Worm (Caenorhabditis elegans) whole organism, late embryonic: Measurements from ENCODE around the gene Y69A2AR.50.

ENCODE experiments used
- K02D7.2 ChIP-seq: sonication (generic microtip); optimal IDR thresholded peaks from 2 replicates; lab custom pipeline; 2017; ENCODE audit warnings: mild to moderate bottlenecking, missing genetic modification characterization, missing compliant biosample characterization
- ahr-1 ChIP-seq: sonication (generic microtip); optimal IDR thresholded peaks from 2 replicates; lab custom pipeline; 2016; ENCODE audit warnings: missing genetic modification characterization, missing compliant biosample characterization
- ama-1 ChIP-seq: fragments of 150-350 bp; optimal IDR thresholded peaks from 2 replicates; lab custom pipeline; 2014
- ceh-30 ChIP-seq: fragments of 150-350 bp; optimal IDR thresholded peaks from 2 replicates; lab custom pipeline; 2014; ENCODE audit warnings: missing biosample characterization, missing genetic modification characterization
- che-1 ChIP-seq: sonication (generic microtip); optimal IDR thresholded peaks from 2 replicates; lab custom pipeline; 2016; ENCODE audit warnings: mild to moderate bottlenecking, missing genetic modification characterization, missing compliant biosample characterization
- dve-1 ChIP-seq: sonication (generic microtip); optimal IDR thresholded peaks from 2 replicates; lab custom pipeline; 2017; ENCODE audit warnings: antibody characterized with exemption, mild to moderate bottlenecking, missing genetic modification characterization, missing compliant biosample characterization
- elt-2 ChIP-seq: sonication (generic microtip); optimal IDR thresholded peaks from 2 replicates; lab custom pipeline; 2016; ENCODE audit warnings: missing genetic modification reagents, missing genetic modification characterization, missing compliant biosample characterization
- elt-4 ChIP-seq: sonication (generic microtip); optimal IDR thresholded peaks from 2 replicates; lab custom pipeline; 2016; ENCODE audit warnings: missing genetic modification characterization, missing compliant biosample characterization
- ets-4 ChIP-seq: sonication (generic microtip); optimal IDR thresholded peaks from 2 replicates; lab custom pipeline; 2016; ENCODE audit warnings: missing genetic modification characterization, missing compliant biosample characterization
- madf-2 ChIP-seq: sonication (generic microtip); optimal IDR thresholded peaks from 2 replicates; lab custom pipeline; 2017; ENCODE audit warnings: missing genetic modification characterization, missing compliant biosample characterization
- nhr-11 ChIP-seq: fragments of 150-350 bp; optimal IDR thresholded peaks from 2 replicates; lab custom pipeline; 2014; ENCODE audit warnings: missing biosample characterization, missing genetic modification characterization
- pha-2 ChIP-seq: sonication (generic microtip); optimal IDR thresholded peaks from 2 replicates; lab custom pipeline; 2017; ENCODE audit warnings: mild to moderate bottlenecking, missing genetic modification characterization, missing compliant biosample characterization
- pqm-1 ChIP-seq: sonication (generic microtip); optimal IDR thresholded peaks from 2 replicates; lab custom pipeline; 2016; ENCODE audit warnings: missing genetic modification characterization, missing compliant biosample characterization
- tbx-7 ChIP-seq: sonication (generic microtip); optimal IDR thresholded peaks from 2 replicates; lab custom pipeline; 2016; ENCODE audit warnings: missing genotype, missing genetic modification characterization, missing compliant biosample characterization

DNA sequence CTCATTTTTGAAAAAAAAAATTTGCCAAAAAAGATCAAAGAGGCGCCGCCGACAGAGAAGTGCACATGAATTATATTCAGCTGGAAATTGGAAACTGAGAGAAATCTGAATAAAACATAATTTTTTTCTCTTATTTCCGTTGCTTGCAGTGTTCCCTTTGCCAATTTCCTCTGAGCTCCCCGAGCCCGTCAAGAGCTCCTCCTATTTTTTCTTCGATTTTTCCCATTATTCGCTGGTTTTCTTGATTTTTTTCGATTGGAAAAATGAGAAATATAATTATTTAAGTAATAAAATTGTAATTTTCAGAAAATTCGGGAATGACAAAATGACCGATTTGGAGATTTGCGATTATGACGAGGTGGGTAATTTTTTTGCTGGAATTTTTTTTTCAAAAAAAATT lies 20.2 kb upstream of the Y69A2AR.50 start, which contains the start of gene sprr-3:
- no peak for TF ChIP-seq ceh-30 (tag; lab: Kevin White, UChicago)
- no peak for TF ChIP-seq ama-1 (lab: Kevin White, UChicago)
- no peak for TF ChIP-seq dve-1 (tag; lab: Kevin White, UChicago)
- TF ChIP-seq che-1 (tag; lab: Kevin White, UChicago), result no peak
- no peak for TF ChIP-seq nhr-11 (tag; lab: Kevin White, UChicago)
- TF ChIP-seq ets-4, result no peak
- TF ChIP-seq madf-2 (tag; lab: Kevin White, UChicago), result no peak
- no peak for TF ChIP-seq pha-2
- TF ChIP-seq pqm-1, result no peak
- TF ChIP-seq ahr-1, result no peak
- no peak for TF ChIP-seq elt-4 (tag; lab: Kevin White, UChicago)
- no peak for TF ChIP-seq elt-2
- TF ChIP-seq tbx-7, result no peak
- TF ChIP-seq K02D7.2 (tag; lab: Kevin White, UChicago), result no peak
